Worm (Caenorhabditis elegans) whole organism, mixed stage, embryonic: ENCODE measurements around the gene npr-20.

ENCODE experiments used
- ceh-43 ChIP-seq: fragments of 200-800 bp; sonication (Bioruptor generic); optimal IDR thresholded peaks from 2 replicates; lab custom pipeline; 2018; ENCODE audit warnings: mild to moderate bottlenecking, missing genetic modification characterization, moderate library complexity, missing compliant biosample characterization
- ceh-83 ChIP-seq: fragments of 200-800 bp; sonication (Bioruptor generic); optimal IDR thresholded peaks from 2 replicates; lab custom pipeline; 2018; ENCODE audit warnings: mild to moderate bottlenecking, missing genetic modification characterization, missing compliant biosample characterization
- cnd-1 ChIP-seq: fragments of 200-800 bp; sonication (Bioruptor generic); optimal IDR thresholded peaks from 2 replicates; lab custom pipeline; 2018; ENCODE audit warnings: mild to moderate bottlenecking, missing genetic modification characterization, missing compliant biosample characterization
- nhr-12 ChIP-seq: fragments of 150-350 bp; optimal IDR thresholded peaks from 2 replicates; lab custom pipeline; 2014; ENCODE audit warnings: missing biosample characterization, missing genetic modification characterization
- pha-4 ChIP-seq: fragments of 150-350 bp; optimal IDR thresholded peaks from 2 replicates; lab custom pipeline; 2018; ENCODE audit warnings: missing biosample characterization, missing genetic modification reagents, missing genetic modification characterization

DNA sequence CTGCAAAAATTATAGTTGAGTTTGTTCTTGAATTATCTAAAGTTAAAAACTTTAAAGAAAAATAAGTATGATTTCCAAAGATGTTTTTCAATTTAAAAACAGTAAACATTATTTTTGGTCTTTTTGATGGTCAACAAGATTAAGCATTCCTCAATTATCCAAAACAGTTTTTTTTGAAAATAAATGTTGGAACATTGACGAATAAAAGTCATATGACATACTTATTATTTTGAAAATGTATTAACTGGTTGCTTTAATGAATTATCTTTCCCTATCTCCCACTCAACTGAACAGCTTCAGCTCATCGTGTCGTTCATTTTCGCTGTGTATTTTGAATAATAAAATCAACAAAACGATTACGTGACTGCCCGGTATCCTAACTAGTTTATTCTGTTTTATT lies 7.9 kb downstream of the npr-20 start:
- TF ChIP-seq ceh-43, result no peak
- no peak for TF ChIP-seq cnd-1 (tag; lab: Kevin White, UChicago)
- TF ChIP-seq ceh-83 (GFP tag; lab: Kevin White, UChicago), result no peak
- TF ChIP-seq pha-4 (tag; lab: Kevin White, UChicago), result no peak
- no peak for TF ChIP-seq nhr-12 (tag; lab: Kevin White, UChicago)
